Worm (Caenorhabditis elegans): ENCODE measurements around the gene sna-3.

- no peak for TF ChIP-seq fkh-10 (GFP tag; optimal IDR thresholded peaks at IDR 0.05)
- no peak for TF ChIP-seq jun-1 (tag; optimal IDR thresholded peaks at IDR 0.05)
- no peak for TF ChIP-seq nhr-77 (tag; optimal IDR thresholded peaks at IDR 0.05)
Measured at ce11 chrIII:6157708-6158321, 48.2 kb downstream of the sna-3 start, which contains the start of gene anmt-2.
